Worm (Caenorhabditis elegans) whole organism, L3 larva: ENCODE measurements around the gene grd-10.

Experiments
- R02D3.7 ChIP-seq: fragments of 150-350 bp; optimal IDR thresholded peaks from 2 replicates; lab custom pipeline; 2014; ENCODE audit warnings: missing biosample characterization, missing genetic modification characterization
- aly-2 ChIP-seq: fragments of 150-350 bp; optimal IDR thresholded peaks from 2 replicates; lab custom pipeline; 2014; ENCODE audit warnings: missing biosample characterization, missing genetic modification characterization
- ceh-16 ChIP-seq: sonication (generic microtip); optimal IDR thresholded peaks from 2 replicates; lab custom pipeline; 2017; ENCODE audit warnings: missing biosample characterization, missing genetic modification characterization
- ceh-28 ChIP-seq: fragments of 150-350 bp; optimal IDR thresholded peaks from 2 replicates; lab custom pipeline; 2014; ENCODE audit warnings: missing biosample characterization, missing genetic modification reagents, missing genetic modification characterization
- ceh-9 ChIP-seq: sonication (generic microtip); optimal IDR thresholded peaks from 2 replicates; lab custom pipeline; 2018; ENCODE audit warnings: missing biosample characterization, missing genetic modification characterization
- daf-12 ChIP-seq: fragments of 150-350 bp; optimal IDR thresholded peaks from 2 replicates; lab custom pipeline; 2014; ENCODE audit warnings: missing biosample characterization, missing genetic modification reagents, missing genetic modification characterization
- elt-3 ChIP-seq, 3 experiments: fragments of 150-350 bp in 1 of 3; sonication (generic microtip) in 2 of 3; optimal IDR thresholded peaks; 2 replicates in 2 of 3; 4 replicates in 1 of 3; lab custom pipeline; 2014 to 2017; ENCODE audit warnings: missing biosample characterization in 3 of 3, missing genetic modification characterization in 3 of 3
- fkh-10 ChIP-seq: sonication (generic microtip); optimal IDR thresholded peaks from 2 replicates; lab custom pipeline; 2017; ENCODE audit warnings: missing biosample characterization, missing genetic modification reagents, missing genetic modification characterization
- jun-1 ChIP-seq: fragments of 150-350 bp; optimal IDR thresholded peaks from 2 replicates; lab custom pipeline; 2014; ENCODE audit warnings: missing biosample characterization, missing genetic modification reagents, missing genetic modification characterization
- lin-39 ChIP-seq: fragments of 150-350 bp; optimal IDR thresholded peaks from 2 replicates; lab custom pipeline; 2018; ENCODE audit warnings: missing biosample characterization, missing genetic modification reagents, missing genetic modification characterization
- nhr-67 ChIP-seq: fragments of 150-350 bp; optimal IDR thresholded peaks from 2 replicates; lab custom pipeline; 2014; ENCODE audit warnings: missing biosample characterization, missing genetic modification characterization
- nhr-76 ChIP-seq: fragments of 150-350 bp; sonication (generic microtip); optimal IDR thresholded peaks from 5 replicates; lab custom pipeline; 2014; ENCODE audit warnings: missing biosample characterization, missing genetic modification characterization
- nhr-77 ChIP-seq: fragments of 150-350 bp; optimal IDR thresholded peaks from 2 replicates; lab custom pipeline; 2014; ENCODE audit warnings: missing biosample characterization, missing genetic modification characterization

- TF ChIP-seq nhr-77 (tag; lab: Kevin White, UChicago), result no peak
- no peak for TF ChIP-seq elt-3 (tag; optimal IDR thresholded peaks at IDR 0.05; lab: Kevin White, UChicago)
- no peak for TF ChIP-seq R02D3.7 (tag; lab: Kevin White, UChicago)
- no peak for TF ChIP-seq daf-12 (tag; lab: Kevin White, UChicago)
- TF ChIP-seq jun-1, result no peak
- no peak for TF ChIP-seq ceh-28 (tag; lab: Kevin White, UChicago)
- TF ChIP-seq nhr-76, result no peak
- TF ChIP-seq ceh-16, result no peak
- no peak for TF ChIP-seq lin-39 (tag; lab: Kevin White, UChicago)
- no peak for TF ChIP-seq fkh-10 (GFP tag; lab: Kevin White, UChicago)
- TF ChIP-seq ceh-9 (tag; lab: Kevin White, UChicago), result no peak
- TF ChIP-seq aly-2 (tag; lab: Kevin White, UChicago), result no peak
- TF ChIP-seq nhr-67 (tag; lab: Kevin White, UChicago), result no peak
Observed at ce11 chrIV:3436021-3436420, 4.8 kb upstream of the grd-10 start, which contains the start of gene srz-32.
